Worm (Caenorhabditis elegans) whole organism, mixed stage, embryonic: Measurements from ENCODE around the gene usip-1.

Experiments
- M03D4.4 ChIP-seq: sonication (generic microtip); optimal IDR thresholded peaks from 2 replicates; lab custom pipeline; 2017; ENCODE audit warnings: mild to moderate bottlenecking, missing genetic modification characterization, missing compliant biosample characterization
- bed-3 ChIP-seq: fragments of 200-800 bp; sonication (Bioruptor generic); optimal IDR thresholded peaks from 3 replicates; lab custom pipeline; 2018; ENCODE audit warnings: mild to moderate bottlenecking, missing genetic modification characterization, moderate library complexity, missing compliant biosample characterization
- blmp-1 ChIP-seq: fragments of 150-350 bp; optimal IDR thresholded peaks from 2 replicates; lab custom pipeline; 2014; ENCODE audit warnings: missing biosample characterization, missing genetic modification characterization
- ceh-39 ChIP-seq: fragments of 150-350 bp; optimal IDR thresholded peaks from 2 replicates; lab custom pipeline; 2014; ENCODE audit warnings: missing biosample characterization, missing genetic modification characterization
- ceh-43 ChIP-seq: fragments of 200-800 bp; sonication (Bioruptor generic); optimal IDR thresholded peaks from 2 replicates; lab custom pipeline; 2018; ENCODE audit warnings: mild to moderate bottlenecking, missing genetic modification characterization, moderate library complexity, missing compliant biosample characterization
- ceh-83 ChIP-seq: fragments of 200-800 bp; sonication (Bioruptor generic); optimal IDR thresholded peaks from 2 replicates; lab custom pipeline; 2018; ENCODE audit warnings: mild to moderate bottlenecking, missing genetic modification characterization, missing compliant biosample characterization
- ces-1 ChIP-seq: fragments of 150-350 bp; optimal IDR thresholded peaks from 2 replicates; lab custom pipeline; 2014; ENCODE audit warnings: missing biosample characterization, missing genetic modification reagents, missing genetic modification characterization
- cnd-1 ChIP-seq: fragments of 200-800 bp; sonication (Bioruptor generic); optimal IDR thresholded peaks from 2 replicates; lab custom pipeline; 2018; ENCODE audit warnings: mild to moderate bottlenecking, missing genetic modification characterization, missing compliant biosample characterization
- drap-1 ChIP-seq: fragments of 200-800 bp; sonication (Bioruptor generic); optimal IDR thresholded peaks from 3 replicates; lab custom pipeline; 2018; ENCODE audit warnings: mild to moderate bottlenecking, missing genetic modification characterization, missing compliant biosample characterization
- elt-1 ChIP-seq: sonication (generic microtip); optimal IDR thresholded peaks from 2 replicates; lab custom pipeline; 2017; ENCODE audit warnings: missing genetic modification characterization, mild to moderate bottlenecking, missing compliant biosample characterization, antibody characterized with exemption, moderate library complexity, borderline replicate concordance; ENCODE audit not compliant: insufficient read depth
- elt-3 ChIP-seq: fragments of 150-350 bp; optimal IDR thresholded peaks from 2 replicates; lab custom pipeline; 2014; ENCODE audit warnings: missing biosample characterization, missing genetic modification characterization
- ham-2 ChIP-seq: fragments of 200-800 bp; sonication (Bioruptor generic); optimal IDR thresholded peaks from 2 replicates; lab custom pipeline; 2018; ENCODE audit warnings: mild to moderate bottlenecking, missing genetic modification characterization, missing compliant biosample characterization
- hlh-1 ChIP-seq: fragments of 150-350 bp; optimal IDR thresholded peaks from 2 replicates; lab custom pipeline; 2014; ENCODE audit warnings: missing biosample characterization, missing genetic modification reagents, missing genetic modification characterization
- lin-13 ChIP-seq: fragments of 150-350 bp; optimal IDR thresholded peaks from 2 replicates; lab custom pipeline; 2014; ENCODE audit warnings: missing biosample characterization, missing genetic modification characterization
- lin-32 ChIP-seq: fragments of 200-800 bp; sonication (Bioruptor generic); optimal IDR thresholded peaks from 2 replicates; lab custom pipeline; 2018; ENCODE audit warnings: mild to moderate bottlenecking, missing genetic modification characterization, missing compliant biosample characterization
- mab-5 ChIP-seq: fragments of 150-350 bp; optimal IDR thresholded peaks from 2 replicates; lab custom pipeline; 2014; ENCODE audit warnings: missing biosample characterization, missing genetic modification characterization
- mep-1 ChIP-seq: fragments of 150-350 bp; optimal IDR thresholded peaks from 2 replicates; lab custom pipeline; 2017; ENCODE audit warnings: missing biosample characterization, missing genetic modification reagents, missing genetic modification characterization, inconsistent platforms
- mls-2 ChIP-seq: sonication (generic microtip); optimal IDR thresholded peaks from 2 replicates; lab custom pipeline; 2016; ENCODE audit warnings: mild to moderate bottlenecking, missing genetic modification characterization, moderate library complexity, missing compliant biosample characterization
- nhr-12 ChIP-seq: fragments of 150-350 bp; optimal IDR thresholded peaks from 2 replicates; lab custom pipeline; 2014; ENCODE audit warnings: missing biosample characterization, missing genetic modification characterization
- nhr-2 ChIP-seq: fragments of 150-350 bp; optimal IDR thresholded peaks from 2 replicates; lab custom pipeline; 2014; ENCODE audit warnings: missing biosample characterization, missing genetic modification characterization
- nhr-237 ChIP-seq: fragments of 150-350 bp; optimal IDR thresholded peaks from 2 replicates; lab custom pipeline; 2014; ENCODE audit warnings: missing biosample characterization, missing genetic modification characterization
- nhr-28 ChIP-seq: fragments of 150-350 bp; optimal IDR thresholded peaks from 2 replicates; lab custom pipeline; 2014; ENCODE audit warnings: missing biosample characterization, missing genetic modification characterization
- pha-4 ChIP-seq: fragments of 150-350 bp; optimal IDR thresholded peaks from 2 replicates; lab custom pipeline; 2018; ENCODE audit warnings: missing biosample characterization, missing genetic modification reagents, missing genetic modification characterization
- sem-2 ChIP-seq: fragments of 200-800 bp; sonication (Bioruptor generic); optimal IDR thresholded peaks from 2 replicates; lab custom pipeline; 2018; ENCODE audit warnings: mild to moderate bottlenecking, missing genetic modification characterization, missing compliant biosample characterization
- snpc-4 ChIP-seq: fragments of 150-350 bp; optimal IDR thresholded peaks from 2 replicates; lab custom pipeline; 2014; ENCODE audit warnings: missing biosample characterization, missing genetic modification characterization
- sptf-1 ChIP-seq: sonication (generic microtip); optimal IDR thresholded peaks from 2 replicates; lab custom pipeline; 2017; ENCODE audit warnings: mild to moderate bottlenecking, missing genetic modification characterization, moderate library complexity, missing compliant biosample characterization
- unc-120 ChIP-seq: sonication (generic microtip); optimal IDR thresholded peaks from 2 replicates; lab custom pipeline; 2017; ENCODE audit warnings: missing genetic modification characterization, missing compliant biosample characterization; ENCODE audit not compliant: poor library complexity, severe bottlenecking
- unc-39 ChIP-seq: fragments of 150-350 bp; optimal IDR thresholded peaks from 2 replicates; lab custom pipeline; 2014; ENCODE audit warnings: missing biosample characterization, missing genetic modification characterization
- unc-62 ChIP-seq: fragments of 150-350 bp; optimal IDR thresholded peaks from 2 replicates; lab custom pipeline; 2014; ENCODE audit warnings: missing biosample characterization, missing genetic modification reagents, missing genetic modification characterization
- zip-8 ChIP-seq: fragments of 150-350 bp; optimal IDR thresholded peaks from 2 replicates; lab custom pipeline; 2014; ENCODE audit warnings: missing biosample characterization, missing genetic modification characterization
- ztf-11 ChIP-seq: fragments of 150-350 bp; optimal IDR thresholded peaks from 2 replicates; lab custom pipeline; 2014; ENCODE audit warnings: missing biosample characterization, missing genetic modification characterization

The usip-1 gene

ce11 chrV:12199474-12199873 lies 15.5 kb upstream of the usip-1 start:
- TF ChIP-seq ham-2 (GFP tag; lab: Kevin White, UChicago) (peak; percentile 17), zip-8 (no peak), elt-1 (peak; percentile 0)
- TF ChIP-seq, all 35 proteins: peak for 2

ce11 chrV:12198545-12198944 lies 14.6 kb upstream of the usip-1 start, which contains the start of gene lon-3:
Gene lon-3, minus strand, starts transcription at chrV:12198645.
- TF ChIP-seq elt-1 (peak; percentile 58), hlh-1 (tag; lab: Kevin White, UChicago) (no peak), nhr-2 (no peak), lin-13 (tag; lab: Kevin White, UChicago) (no peak)
- TF ChIP-seq, all 35 proteins: peak for 1

- TF ChIP-seq snpc-4, result no peak
- no peak for TF ChIP-seq mep-1 (tag; lab: Kevin White, UChicago)
- no peak for TF ChIP-seq elt-3 (tag; lab: Kevin White, UChicago)
- no peak for TF ChIP-seq unc-39 (tag; lab: Kevin White, UChicago)
- no peak for TF ChIP-seq M03D4.4 (tag; lab: Kevin White, UChicago)
- TF ChIP-seq ceh-43 (GFP tag; lab: Kevin White, UChicago), result no peak
- TF ChIP-seq sptf-1 (tag; lab: Kevin White, UChicago), result no peak
Observed at ce11 chrV:12197748-12198147, 13.8 kb upstream of the usip-1 start.

- TF ChIP-seq cnd-1 (tag; lab: Kevin White, UChicago) (no peak), lin-32 (GFP tag; lab: Kevin White, UChicago) (no peak), pha-4 (tag; lab: Kevin White, UChicago) (peak; percentile 59)
Observed at ce11 chrV:12196659-12197058, 12.7 kb upstream of the usip-1 start.

ce11 chrV:12195845-12196244 lies 11.9 kb upstream of the usip-1 start, which contains the start of gene ZK836.3:
Gene ZK836.3, minus strand, starts transcription at chrV:12195945.
- no peak for TF ChIP-seq nhr-237 (tag; lab: Kevin White, UChicago)
- no peak for TF ChIP-seq ztf-11 (tag; lab: Kevin White, UChicago)
- TF ChIP-seq hlh-1 (tag; lab: Kevin White, UChicago), result no peak
- TF ChIP-seq unc-39 (tag; lab: Kevin White, UChicago), result no peak
- no peak for TF ChIP-seq ceh-39 (tag; lab: Kevin White, UChicago)
- TF ChIP-seq cnd-1 (tag; lab: Kevin White, UChicago), result no peak
- no peak for TF ChIP-seq ces-1 (GFP tag; lab: Kevin White, UChicago)
- no peak for TF ChIP-seq snpc-4
- TF ChIP-seq bed-3 (GFP tag; lab: Kevin White, UChicago), result no peak
- TF ChIP-seq nhr-2, result no peak
- TF ChIP-seq mls-2, result no peak
- no peak for TF ChIP-seq elt-3 (tag; lab: Kevin White, UChicago)
- TF ChIP-seq sem-2, result no peak
- no peak for TF ChIP-seq ceh-83
- no peak for TF ChIP-seq M03D4.4 (tag; lab: Kevin White, UChicago)
- TF ChIP-seq nhr-12 (tag; lab: Kevin White, UChicago), result no peak
- TF ChIP-seq ceh-43 (GFP tag; lab: Kevin White, UChicago), result no peak
- TF ChIP-seq drap-1, result no peak
- TF ChIP-seq mep-1 (tag; lab: Kevin White, UChicago), result no peak

- no peak for TF ChIP-seq M03D4.4 (tag; lab: Kevin White, UChicago)
- TF ChIP-seq blmp-1 (tag; lab: Kevin White, UChicago), result no peak
- TF ChIP-seq bed-3 (GFP tag; lab: Kevin White, UChicago), result no peak
- no peak for TF ChIP-seq ceh-39 (tag; lab: Kevin White, UChicago)
- TF ChIP-seq elt-3 (tag; lab: Kevin White, UChicago), result no peak
- TF ChIP-seq drap-1, result no peak
- no peak for TF ChIP-seq lin-32 (GFP tag; lab: Kevin White, UChicago)
- TF ChIP-seq nhr-28, result no peak
- no peak for TF ChIP-seq snpc-4
- TF ChIP-seq unc-62 (GFP tag; lab: Kevin White, UChicago), result no peak
- no peak for TF ChIP-seq nhr-12 (tag; lab: Kevin White, UChicago)
- TF ChIP-seq nhr-237 (tag; lab: Kevin White, UChicago), result no peak
- TF ChIP-seq unc-39 (tag; lab: Kevin White, UChicago), result no peak
- TF ChIP-seq elt-1, result no peak
- TF ChIP-seq unc-120 (tag; lab: Kevin White, UChicago), result no peak
- no peak for TF ChIP-seq mab-5 (tag; lab: Kevin White, UChicago)
- no peak for TF ChIP-seq pha-4 (tag; lab: Kevin White, UChicago)
- no peak for TF ChIP-seq ceh-43 (GFP tag; lab: Kevin White, UChicago)
- no peak for TF ChIP-seq cnd-1 (tag; lab: Kevin White, UChicago)
Observed at ce11 chrV:12194275-12194674, 10.3 kb upstream of the usip-1 start, which contains the start of gene ogdh-2. Gene ogdh-2, plus strand, starts transcription at chrV:12194507.
